Worm (Caenorhabditis elegans): ENCODE results near the gene Y66D12A.1.

Gene Y66D12A.1

ce11 chrIII:11611618-11612247 lies 3.8 kb downstream of the Y66D12A.1 start:
- TF ChIP-seq sma-9 (GFP tag; optimal IDR thresholded peaks at IDR 0.05) (no peak), sma-9 (tag; optimal IDR thresholded peaks at IDR 0.05) (no peak), alr-1 (tag; optimal IDR thresholded peaks at IDR 0.05) (no peak), ZK546.5 (tag; optimal IDR thresholded peaks at IDR 0.05) (no peak), lin-11 (tag; optimal IDR thresholded peaks at IDR 0.05) (no peak), nhr-11 (tag; optimal IDR thresholded peaks at IDR 0.05) (no peak), nhr-21 (tag; optimal IDR thresholded peaks at IDR 0.05) (no peak), zag-1 (tag; optimal IDR thresholded peaks at IDR 0.05) (no peak), ztf-1 (GFP tag; conservative IDR thresholded peaks at IDR 0.05) (no peak), peb-1 (tag; optimal IDR thresholded peaks at IDR 0.05) (no peak), lin-13 (GFP tag; optimal IDR thresholded peaks at IDR 0.05) (no peak), lsy-2 (tag; optimal IDR thresholded peaks at IDR 0.05) (no peak), crh-2 (tag; optimal IDR thresholded peaks at IDR 0.05) (no peak), sma-3 (GFP tag; optimal IDR thresholded peaks at IDR 0.05) (no peak), egl-27 (tag; optimal IDR thresholded peaks at IDR 0.05) (no peak), unc-39 (tag; optimal IDR thresholded peaks at IDR 0.05) (no peak), fos-1 (tag; optimal IDR thresholded peaks at IDR 0.05) (no peak), nhr-6 (tag; optimal IDR thresholded peaks at IDR 0.05) (no peak), C34F6.9 (tag; optimal IDR thresholded peaks at IDR 0.05) (no peak), nhr-25 (tag; optimal IDR thresholded peaks at IDR 0.05) (no peak), nhr-77 (tag; optimal IDR thresholded peaks at IDR 0.05) (no peak)

- TF ChIP-seq ztf-1 (GFP tag; conservative IDR thresholded peaks at IDR 0.05) (no peak), lsy-2 (tag; optimal IDR thresholded peaks at IDR 0.05) (no peak), sem-4 (tag; optimal IDR thresholded peaks at IDR 0.05) (no peak), zag-1 (tag; optimal IDR thresholded peaks at IDR 0.05) (no peak), gmeb-1 (tag; optimal IDR thresholded peaks at IDR 0.05) (no peak), nhr-12 (tag; optimal IDR thresholded peaks at IDR 0.05) (no peak), unc-55 (GFP tag; optimal IDR thresholded peaks at IDR 0.05) (no peak), sma-9 (GFP tag; optimal IDR thresholded peaks at IDR 0.05) (no peak), sma-9 (tag; optimal IDR thresholded peaks at IDR 0.05) (no peak), nhr-21 (tag; optimal IDR thresholded peaks at IDR 0.05) (no peak), Y55F3AM.14 (GFP tag; optimal IDR thresholded peaks at IDR 0.05) (no peak), mdl-1 (tag; optimal IDR thresholded peaks at IDR 0.05) (no peak), blmp-1 (tag; optimal IDR thresholded peaks at IDR 0.05; ENCODE audit: insufficient read depth) (no peak)
Measured at ce11 chrIII:11612371-11612770, 4.4 kb downstream of the Y66D12A.1 start, which contains the start of the genes Y66A7A.9 and Y66A7A.4. Gene Y66A7A.9 (minus strand): TSS chrIII:11612471. Gene Y66A7A.4 (plus strand): TSS chrIII:11612607.

- TF ChIP-seq mdl-1 (tag; optimal IDR thresholded peaks at IDR 0.05) = no peak
- TF ChIP-seq elt-3 (tag; optimal IDR thresholded peaks at IDR 0.05) = no peak
- TF ChIP-seq aly-2 (tag; optimal IDR thresholded peaks at IDR 0.05) = no peak
Measured at ce11 chrIII:11614874-11615273, 6.9 kb downstream of the Y66D12A.1 start.

- TF ChIP-seq lin-13 (GFP tag; optimal IDR thresholded peaks at IDR 0.05) (no peak), lin-39 (tag; optimal IDR thresholded peaks at IDR 0.05) (no peak), sem-4 (tag; optimal IDR thresholded peaks at IDR 0.05) (no peak), blmp-1 (tag; optimal IDR thresholded peaks at IDR 0.05; ENCODE audit: insufficient read depth) (no peak), ZK546.5 (tag; optimal IDR thresholded peaks at IDR 0.05) (no peak), sma-9 (GFP tag; optimal IDR thresholded peaks at IDR 0.05) (no peak), sma-9 (tag; optimal IDR thresholded peaks at IDR 0.05) (no peak), ceh-16 (tag; optimal IDR thresholded peaks at IDR 0.05) (no peak), elt-1 (tag; optimal IDR thresholded peaks at IDR 0.05) (no peak), nhr-21 (tag; optimal IDR thresholded peaks at IDR 0.05) (no peak), nhr-77 (tag; optimal IDR thresholded peaks at IDR 0.05) (no peak), alr-1 (tag; optimal IDR thresholded peaks at IDR 0.05) (no peak), fos-1 (tag; optimal IDR thresholded peaks at IDR 0.05) (no peak)
Measured at ce11 chrIII:11615802-11616201, 7.8 kb downstream of the Y66D12A.1 start.

- TF ChIP-seq nhr-237 (tag; optimal IDR thresholded peaks at IDR 0.05) = no peak
- TF ChIP-seq blmp-1 (tag; optimal IDR thresholded peaks at IDR 0.05; ENCODE audit: insufficient read depth) = no peak
- no peak for TF ChIP-seq ZK546.5 (tag; optimal IDR thresholded peaks at IDR 0.05)
- TF ChIP-seq nhr-10 (tag; optimal IDR thresholded peaks at IDR 0.05) = no peak
- TF ChIP-seq ceh-82 (tag; optimal IDR thresholded peaks at IDR 0.05) = no peak
- TF ChIP-seq nhr-11 (tag; optimal IDR thresholded peaks at IDR 0.05) = no peak
- no peak for TF ChIP-seq unc-62 (GFP tag; optimal IDR thresholded peaks at IDR 0.05)
- no peak for TF ChIP-seq unc-55 (GFP tag; optimal IDR thresholded peaks at IDR 0.05)
- no peak for TF ChIP-seq R02D3.7 (tag; optimal IDR thresholded peaks at IDR 0.05)
- no peak for TF ChIP-seq dmd-4 (tag; optimal IDR thresholded peaks at IDR 0.05)
- TF ChIP-seq Y55F3AM.14 (GFP tag; optimal IDR thresholded peaks at IDR 0.05) = no peak
- TF ChIP-seq ztf-11 (tag; optimal IDR thresholded peaks at IDR 0.05) = no peak
- no peak for TF ChIP-seq egl-27 (tag; optimal IDR thresholded peaks at IDR 0.05)
- no peak for TF ChIP-seq sma-9 (GFP tag; optimal IDR thresholded peaks at IDR 0.05)
- no peak for TF ChIP-seq sma-9 (tag; optimal IDR thresholded peaks at IDR 0.05)
- no peak for TF ChIP-seq nhr-21 (tag; optimal IDR thresholded peaks at IDR 0.05)
- TF ChIP-seq nhr-77 (tag; optimal IDR thresholded peaks at IDR 0.05) = no peak
- TF ChIP-seq nhr-23 (tag; optimal IDR thresholded peaks at IDR 0.05) = no peak
- no peak for TF ChIP-seq C34F6.9 (tag; optimal IDR thresholded peaks at IDR 0.05)
- TF ChIP-seq fos-1 (tag; optimal IDR thresholded peaks at IDR 0.05) = no peak
- no peak for TF ChIP-seq skn-1 (tag; optimal IDR thresholded peaks at IDR 0.05)
Measured at ce11 chrIII:11616446-11616845, 8.5 kb downstream of the Y66D12A.1 start, which contains the start of gene ceh-91. Gene ceh-91 (plus strand): TSS chrIII:11616746.

Measured in whole organism, L2 larva.